Worm (Caenorhabditis elegans) whole organism, early embryonic: ENCODE measurements around the gene R09H10.7.

ENCODE experiments used
- B0310.2 ChIP-seq: sonication (generic microtip); optimal IDR thresholded peaks from 2 replicates; lab custom pipeline; 2016; ENCODE audit warnings: mild to moderate bottlenecking, missing genetic modification characterization, missing compliant biosample characterization
- F13C5.2 ChIP-seq: sonication (generic microtip); optimal IDR thresholded peaks from 2 replicates; lab custom pipeline; 2017; ENCODE audit warnings: mild to moderate bottlenecking, missing genetic modification characterization, inconsistent platforms, missing compliant biosample characterization
- aly-1 ChIP-seq: sonication (generic microtip); optimal IDR thresholded peaks from 2 replicates; lab custom pipeline; 2016; ENCODE audit warnings: missing genetic modification characterization, missing compliant biosample characterization
- ama-1 ChIP-seq: fragments of 150-350 bp; optimal IDR thresholded peaks from 2 replicates; lab custom pipeline; 2014
- ceh-13 ChIP-seq: fragments of 200-800 bp; sonication (Bioruptor generic); optimal IDR thresholded peaks from 2 replicates; lab custom pipeline; 2018; ENCODE audit warnings: mild to moderate bottlenecking, missing genetic modification characterization, missing compliant biosample characterization
- ceh-36 ChIP-seq: sonication (generic microtip); optimal IDR thresholded peaks from 2 replicates; lab custom pipeline; 2016; ENCODE audit warnings: missing genetic modification characterization, inconsistent platforms, missing compliant biosample characterization
- ets-7 ChIP-seq: sonication (generic microtip); optimal IDR thresholded peaks from 2 replicates; lab custom pipeline; 2016; ENCODE audit warnings: missing genotype, missing genetic modification characterization, missing compliant biosample characterization
- flt-1 ChIP-seq: fragments of 200-800 bp; sonication (Bioruptor generic); IDR thresholded peaks from 2 replicates; pipeline ENCODE4 v1.3.6; 2022; ENCODE audit warnings: missing genetic modification characterization, missing compliant biosample characterization
- hmbx-1 ChIP-seq: sonication (generic microtip); optimal IDR thresholded peaks from 2 replicates; lab custom pipeline; 2016; ENCODE audit warnings: mild to moderate bottlenecking, missing genetic modification characterization, missing compliant biosample characterization
- hmg-4 ChIP-seq: fragments of 200-800 bp; sonication (Bioruptor generic); optimal IDR thresholded peaks from 2 replicates; lab custom pipeline; 2018; ENCODE audit warnings: mild to moderate bottlenecking, missing genetic modification characterization, missing compliant biosample characterization
- hnd-1 ChIP-seq: sonication (generic microtip); optimal IDR thresholded peaks from 2 replicates; lab custom pipeline; 2016; ENCODE audit warnings: missing genetic modification characterization, missing compliant biosample characterization
- pes-1 ChIP-seq: fragments of 200-800 bp; sonication (Bioruptor generic); IDR thresholded peaks from 2 replicates; pipeline ENCODE4 v1.3.6; 2022; ENCODE audit warnings: missing genetic modification reagents, missing genetic modification characterization, missing compliant biosample characterization
- scrt-1 ChIP-seq: fragments of 200-800 bp; sonication (Bioruptor generic); IDR thresholded peaks from 2 replicates; pipeline ENCODE4 v1.3.6; 2022; ENCODE audit warnings: missing genetic modification characterization, missing compliant biosample characterization
- sea-1 ChIP-seq: fragments of 200-800 bp; sonication (Bioruptor generic); conservative IDR thresholded peaks from 2 replicates; pipeline ENCODE4 v1.3.6; 2022; ENCODE audit warnings: missing genetic modification characterization, missing compliant biosample characterization
- tbx-11 ChIP-seq: fragments of 200-800 bp; sonication (Bioruptor generic); IDR thresholded peaks from 2 replicates; pipeline ENCODE4 v1.3.6; 2022; ENCODE audit warnings: missing genetic modification characterization, missing compliant biosample characterization
- tbx-37 ChIP-seq: fragments of 200-800 bp; sonication (Bioruptor generic); conservative IDR thresholded peaks from 2 replicates; pipeline ENCODE4 v1.3.6; 2022; ENCODE audit warnings: missing genetic modification reagents, missing genetic modification characterization, missing compliant biosample characterization
- tra-4 ChIP-seq: sonication (generic microtip); optimal IDR thresholded peaks from 2 replicates; lab custom pipeline; 2017; ENCODE audit warnings: missing genetic modification characterization, missing compliant biosample characterization

Gene R09H10.7

DNA sequence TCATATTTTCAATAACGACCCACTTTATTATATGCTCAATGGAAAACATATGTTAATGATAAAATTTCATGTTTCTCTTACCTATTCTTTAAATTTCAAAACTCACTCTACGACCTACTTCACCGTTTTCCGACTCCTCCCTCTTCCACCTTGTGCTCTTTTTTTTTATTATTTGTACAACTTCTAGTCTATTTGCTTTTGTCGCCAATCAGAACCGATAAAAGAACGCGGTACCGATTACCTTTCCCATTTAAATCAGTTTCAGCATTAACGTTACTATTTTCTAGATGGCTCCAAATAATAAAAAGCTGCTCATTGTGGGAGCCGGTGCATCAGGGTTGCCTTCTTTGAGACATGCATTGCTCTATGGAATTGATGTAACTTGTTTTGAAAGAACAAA is 40.8 kb downstream of the R09H10.7 start, which contains the start of gene fmo-1:
fmo-1 (plus strand) TSS at position 98 of the 400 bp plus-strand sequence.
- TF ChIP-seq aly-1 (no peak), F13C5.2 (tag; lab: Kevin White, UChicago) (no peak), tra-4 (tag; lab: Kevin White, UChicago) (no peak), hmbx-1 (tag; lab: Kevin White, UChicago) (no peak), tbx-11 (GFP tag; lab: Robert Waterston, UW) (no peak), hnd-1 (tag; lab: Kevin White, UChicago) (no peak), ceh-13 (GFP tag; lab: Kevin White, UChicago) (no peak), flt-1 (GFP tag; lab: Robert Waterston, UW) (no peak), B0310.2 (tag; lab: Kevin White, UChicago) (no peak), tbx-37 (GFP tag; lab: Robert Waterston, UW) (no peak), ets-7 (tag; lab: Kevin White, UChicago) (no peak), sea-1 (no peak), ceh-36 (tag; lab: Kevin White, UChicago) (no peak), scrt-1 (GFP tag; lab: Robert Waterston, UW) (no peak), pes-1 (no peak), ama-1 (lab: Kevin White, UChicago) (no peak), hmg-4 (GFP tag; lab: Kevin White, UChicago) (no peak)

ce11 chrIV:10664134-10664533 is 43.2 kb downstream of the R09H10.7 start, which contains the start of gene K08C7.7:
Gene K08C7.7, plus strand, starts transcription at chrIV:10664434.
- TF ChIP-seq hmg-4 (GFP tag; lab: Kevin White, UChicago) (no peak), sea-1 (no peak), ets-7 (tag; lab: Kevin White, UChicago) (no peak), B0310.2 (tag; lab: Kevin White, UChicago) (no peak), ceh-13 (GFP tag; lab: Kevin White, UChicago) (no peak), tra-4 (tag; lab: Kevin White, UChicago) (no peak), hmbx-1 (tag; lab: Kevin White, UChicago) (no peak), ceh-36 (tag; lab: Kevin White, UChicago) (no peak), ama-1 (lab: Kevin White, UChicago) (no peak), tbx-11 (GFP tag; lab: Robert Waterston, UW) (no peak), F13C5.2 (tag; lab: Kevin White, UChicago) (no peak), pes-1 (no peak), scrt-1 (GFP tag; lab: Robert Waterston, UW) (no peak), hnd-1 (tag; lab: Kevin White, UChicago) (no peak), flt-1 (GFP tag; lab: Robert Waterston, UW) (no peak)

DNA sequence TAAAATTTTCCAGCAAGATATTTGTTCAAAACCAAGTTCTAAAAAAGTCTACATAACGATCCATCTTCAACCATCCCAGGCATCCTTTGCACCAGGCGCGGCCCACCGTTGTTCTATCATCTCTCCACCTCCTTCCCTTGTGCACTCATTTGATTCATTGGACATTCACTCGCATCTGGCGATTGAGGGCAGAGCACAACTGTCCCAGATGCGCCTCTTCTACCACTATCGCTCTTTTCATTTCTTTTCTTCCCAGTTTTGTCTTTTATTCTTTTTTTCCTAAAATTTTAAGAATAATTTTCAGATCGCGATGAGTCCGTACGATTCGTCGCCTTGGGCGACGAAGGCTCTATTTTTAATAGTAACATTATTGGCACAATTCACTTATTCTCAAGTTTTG is 45.6 kb downstream of the R09H10.7 start, which contains the start of gene epi-1:
epi-1 (plus strand) TSS at position 301 of the 400 bp plus-strand sequence.
- TF ChIP-seq tbx-37 (GFP tag; lab: Robert Waterston, UW) = no peak
- no peak for TF ChIP-seq sea-1
- TF ChIP-seq scrt-1 (GFP tag; lab: Robert Waterston, UW) = no peak
- TF ChIP-seq ceh-36 (tag; lab: Kevin White, UChicago) = no peak
- no peak for TF ChIP-seq ets-7 (tag; lab: Kevin White, UChicago)
- no peak for TF ChIP-seq B0310.2 (tag; lab: Kevin White, UChicago)
- no peak for TF ChIP-seq hnd-1 (tag; lab: Kevin White, UChicago)
- no peak for TF ChIP-seq flt-1 (GFP tag; lab: Robert Waterston, UW)
- no peak for TF ChIP-seq hmbx-1 (tag; lab: Kevin White, UChicago)

DNA sequence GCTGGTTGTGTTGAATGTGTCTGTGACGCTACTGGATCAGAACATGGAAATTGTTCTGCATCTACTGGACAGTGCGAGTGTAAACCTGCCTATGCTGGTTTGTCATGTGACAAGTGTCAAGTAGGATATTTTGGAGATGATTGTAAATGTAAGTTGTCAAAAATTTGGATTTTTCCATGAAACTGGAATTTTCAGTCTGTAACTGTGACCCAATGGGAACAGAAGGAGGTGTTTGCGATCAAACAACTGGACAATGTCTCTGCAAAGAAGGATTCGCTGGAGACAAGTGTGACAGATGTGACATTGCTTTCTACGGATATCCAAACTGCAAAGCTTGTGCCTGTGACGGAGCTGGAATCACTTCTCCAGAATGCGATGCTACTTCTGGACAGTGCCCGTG is 47.6 kb downstream of the R09H10.7 start:
- no peak for TF ChIP-seq aly-1
- TF ChIP-seq pes-1 = no peak
- no peak for TF ChIP-seq tra-4 (tag; lab: Kevin White, UChicago)
- no peak for TF ChIP-seq scrt-1 (GFP tag; lab: Robert Waterston, UW)
- no peak for TF ChIP-seq sea-1
- no peak for TF ChIP-seq flt-1 (GFP tag; lab: Robert Waterston, UW)
- no peak for TF ChIP-seq B0310.2 (tag; lab: Kevin White, UChicago)
- no peak for TF ChIP-seq tbx-37 (GFP tag; lab: Robert Waterston, UW)
- TF ChIP-seq hnd-1 (tag; lab: Kevin White, UChicago) = no peak
- TF ChIP-seq ceh-13 (GFP tag; lab: Kevin White, UChicago) = no peak
- TF ChIP-seq hmg-4 (GFP tag; lab: Kevin White, UChicago) = no peak
- TF ChIP-seq ama-1 (lab: Kevin White, UChicago) = no peak
- TF ChIP-seq F13C5.2 (tag; lab: Kevin White, UChicago) = no peak
- no peak for TF ChIP-seq ceh-36 (tag; lab: Kevin White, UChicago)
- no peak for TF ChIP-seq ets-7 (tag; lab: Kevin White, UChicago)
- no peak for TF ChIP-seq tbx-11 (GFP tag; lab: Robert Waterston, UW)
- TF ChIP-seq hmbx-1 (tag; lab: Kevin White, UChicago) = no peak
